Fruit fly (Drosophila melanogaster) Kc167 (cell line): Measurements from ENCODE around the gene CG46468.

Source experiments
- Myc ChIP-seq: fragments of >200 bp; optimal IDR thresholded peaks from 2 replicates; lab custom pipeline; 2017; ENCODE audit warnings: missing external identifiers
- Sin3A ChIP-seq: fragments of >200 bp; optimal IDR thresholded peaks from 2 replicates; lab custom pipeline; 2018; ENCODE audit warnings: missing external identifiers
- h ChIP-seq: fragments of >200 bp; optimal IDR thresholded peaks from 3 replicates; lab custom pipeline; 2018; ENCODE audit warnings: missing external identifiers
- insv ChIP-seq: fragments of >200 bp; optimal IDR thresholded peaks from 3 replicates; lab custom pipeline; 2018; ENCODE audit warnings: missing external identifiers
- psq ChIP-seq: fragments of >200 bp; optimal IDR thresholded peaks from 2 replicates; lab custom pipeline; 2017; ENCODE audit warnings: missing external identifiers
- ttk ChIP-seq: sonication (Bioruptor generic); optimal IDR thresholded peaks from 2 replicates; lab custom pipeline; 2017; ENCODE audit warnings: missing external identifiers

DNA sequence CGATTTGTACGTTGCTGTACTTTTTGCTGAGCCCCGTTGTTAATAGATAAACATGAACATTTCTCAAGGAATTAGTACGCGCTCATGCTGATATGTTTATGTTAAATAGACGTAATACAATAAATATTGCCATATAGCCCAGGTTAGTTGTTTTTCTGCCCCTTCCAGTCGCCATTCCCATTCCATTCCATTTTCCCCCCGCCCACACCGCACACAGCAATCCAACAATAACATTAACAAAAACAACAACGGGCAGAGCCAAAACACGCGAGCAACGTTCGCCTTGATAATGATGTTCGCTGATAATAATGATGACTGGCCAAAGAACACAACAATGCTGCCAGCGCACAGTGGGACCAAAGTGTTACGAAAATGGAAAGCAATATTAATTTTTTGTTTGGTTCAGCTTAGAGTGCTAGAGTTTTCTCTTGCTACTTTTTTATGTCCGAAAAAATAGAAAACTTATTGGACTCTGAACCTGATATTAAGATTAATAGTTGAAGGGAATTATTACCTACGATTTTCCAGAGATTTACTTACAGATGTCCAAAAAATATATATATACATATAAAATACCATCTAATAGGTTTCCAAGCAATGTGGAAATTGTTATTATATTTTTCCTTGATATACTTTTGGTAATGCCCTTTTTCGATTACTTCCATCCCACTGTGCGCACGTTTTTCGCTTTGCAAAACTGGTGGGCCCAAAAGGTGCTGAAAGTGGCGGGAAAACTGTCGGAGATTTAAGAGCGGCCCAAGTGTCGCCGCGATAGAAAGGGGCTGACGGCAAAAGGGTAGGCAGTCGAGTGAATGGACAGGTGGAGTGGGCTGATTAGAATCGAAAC is 4.6 kb upstream of the CG46468 start:
- TF ChIP-seq Sin3A (lab: Kevin White, UChicago) (no peak), Myc (no peak), psq (no peak), ttk (no peak), h (lab: Kevin White, UChicago) (no peak), insv (no peak)
